Fruit fly (Drosophila melanogaster) S2 (cell line): ENCODE measurements around the gene CG7888.

Experiments used
- CG8478 ChIP-seq: fragments of >200 bp; optimal IDR thresholded peaks from 2 replicates; lab custom pipeline; 2018
- CTCF ChIP-seq, 2 experiments: fragments of >200 bp; optimal IDR thresholded peaks; 2 replicates each; lab custom pipeline; 2018

The CG7888 gene

DNA sequence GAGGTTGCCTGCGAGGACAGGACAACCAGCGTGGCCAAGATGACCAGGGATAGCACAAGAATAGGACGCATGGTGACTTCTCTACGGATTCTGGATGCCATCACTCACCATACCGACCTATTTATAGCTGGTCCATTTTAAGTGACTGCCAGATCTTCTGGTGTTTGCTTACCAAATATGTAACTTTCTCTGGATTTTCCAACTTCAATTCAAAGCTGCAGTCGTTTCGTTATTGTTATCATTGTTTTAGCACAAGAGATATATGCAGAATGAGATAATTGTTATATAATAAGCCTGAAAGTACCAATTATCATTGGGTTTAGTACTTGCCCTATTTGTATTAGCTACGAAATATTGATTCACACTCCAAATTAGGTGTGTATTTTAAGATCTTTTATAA, 49.9 kb downstream of the CG7888 start, which contains the start of gene CG32071:
TSS of gene CG32071 (minus strand) at position 101 of the 400 bp plus-strand sequence.
- TF ChIP-seq CG8478 (lab: Kevin White, UChicago) (no peak), CTCF (optimal IDR thresholded peaks at IDR 0.05; lab: Kevin White, UChicago) (no peak)

DNA sequence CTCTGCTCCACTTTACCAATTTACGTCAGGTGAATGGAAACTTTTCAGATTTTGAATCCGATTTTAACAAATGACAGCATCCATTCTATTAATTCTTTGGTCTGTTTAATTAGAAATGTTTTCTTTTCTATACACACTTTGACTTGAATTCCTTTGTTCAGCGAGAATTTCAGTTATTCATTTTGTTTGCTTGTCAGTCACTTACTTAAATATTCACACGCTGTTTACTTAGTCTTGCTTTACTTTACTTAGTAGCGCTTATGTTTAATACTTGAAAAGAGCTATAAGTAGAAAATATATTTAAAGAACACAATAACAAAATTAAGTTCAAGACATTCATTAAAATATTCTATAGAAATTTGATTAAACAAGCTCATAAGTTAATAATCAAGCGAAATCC, 53.6 kb downstream of the CG7888 start, which contains the start of gene CG32073:
TSS of gene CG32073 (minus strand) at position 151 of the 400 bp plus-strand sequence.
- no peak for TF ChIP-seq CG8478 (lab: Kevin White, UChicago)
- no peak for TF ChIP-seq CTCF (optimal IDR thresholded peaks at IDR 0.05; lab: Kevin White, UChicago)

DNA sequence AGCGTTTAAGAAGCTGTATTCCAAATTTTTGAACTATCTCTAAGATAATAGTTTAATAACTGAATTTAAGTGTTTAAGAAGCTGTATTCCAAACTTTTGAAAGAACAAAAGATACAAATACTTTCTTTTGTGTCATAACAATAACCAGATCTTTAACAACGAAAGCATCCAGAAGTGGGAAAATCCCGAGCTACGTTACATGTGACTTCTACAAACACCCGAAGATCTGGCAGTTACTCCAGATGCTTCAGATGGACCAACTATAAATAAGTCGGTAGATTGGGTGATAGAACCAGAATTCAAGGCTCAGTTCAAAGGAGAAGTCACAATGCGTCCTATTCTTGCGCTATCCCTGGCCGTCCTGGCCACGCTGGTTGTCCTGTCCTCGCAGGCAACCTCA, 54.1 kb downstream of the CG7888 start, which contains the start of gene CG12522:
TSS of gene CG12522 (plus strand) at position 301 of the 400 bp plus-strand sequence.
- TF ChIP-seq CTCF (optimal IDR thresholded peaks at IDR 0.05; lab: Kevin White, UChicago) = no peak
- no peak for TF ChIP-seq CG8478 (lab: Kevin White, UChicago)
